Fruit fly (Drosophila melanogaster) whole organism, larva: ENCODE measurements around the gene Alh.

Experiments
- noc ChIP-seq: fragments of 200-800 bp; sonication (Bioruptor generic); optimal IDR thresholded peaks from 3 replicates; lab custom pipeline; 2019; ENCODE audit warnings: missing biosample characterization, mild to moderate bottlenecking, missing genetic modification characterization, moderate library complexity

The Alh gene

DNA sequence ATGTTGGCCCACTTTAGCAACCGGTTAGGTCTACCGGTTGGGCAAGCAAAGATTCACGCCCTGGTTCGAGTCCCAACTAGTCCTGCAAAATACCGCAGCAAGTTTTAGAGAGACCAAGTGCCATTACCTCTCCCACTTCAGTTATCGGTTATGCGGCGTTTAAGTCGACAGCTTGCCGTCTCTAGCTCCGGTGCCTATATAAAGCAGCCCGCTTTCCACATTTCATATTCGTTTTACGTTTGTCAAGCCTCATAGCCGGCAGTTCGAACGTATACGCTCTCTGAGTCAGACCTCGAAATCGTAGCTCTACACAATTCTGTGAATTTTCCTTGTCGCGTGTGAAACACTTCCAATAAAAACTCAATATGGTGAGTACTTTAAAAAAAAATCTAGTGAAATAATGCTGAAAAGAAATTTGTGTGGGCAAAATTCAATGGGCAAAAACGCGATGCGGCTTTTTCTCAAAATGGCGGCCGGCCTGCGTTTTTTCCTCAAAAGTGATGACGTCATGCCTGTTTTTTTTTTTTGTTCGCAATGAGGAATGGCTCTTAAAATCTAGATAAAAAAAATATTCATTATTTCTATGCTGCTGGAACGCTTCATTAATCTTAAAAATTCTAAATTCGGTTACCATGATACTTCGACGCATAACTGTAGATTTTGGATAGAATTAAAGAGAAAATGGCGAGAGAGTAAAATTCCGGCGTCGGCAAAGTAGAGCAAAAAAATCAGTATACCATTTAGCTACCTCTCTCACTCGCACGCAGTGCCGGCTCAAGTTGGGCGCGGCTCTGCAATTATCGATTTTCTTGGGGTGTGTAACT lies 37.4 kb downstream of the Alh start, which contains the start of gene alphaTub84B:
Gene alphaTub84B, plus strand, starts transcription at position 223 of the 824 bp plus-strand sequence.
- peak; percentile 66 for TF ChIP-seq noc (tag; lab: Kevin White, UChicago)

DNA sequence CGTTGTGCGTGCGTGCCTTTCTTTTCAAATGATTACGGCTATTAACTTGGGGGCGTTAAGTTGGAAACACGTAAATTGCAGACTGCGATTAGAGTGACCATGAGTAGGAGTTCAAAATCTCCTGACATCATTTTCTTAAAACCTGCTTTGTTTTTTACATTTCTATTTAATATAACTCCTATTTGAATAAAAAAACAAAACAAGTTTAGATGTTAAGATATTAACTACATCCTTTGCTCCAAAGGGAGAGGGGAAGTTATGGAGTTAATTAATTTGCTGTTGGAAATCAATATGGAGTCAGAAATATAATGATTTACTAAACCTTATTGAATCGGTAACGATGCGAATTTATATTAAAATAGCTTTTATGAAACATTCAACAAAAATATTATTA lies 38.0 kb downstream of the Alh start, which contains the start of gene Tailor:
Gene Tailor, minus strand, starts transcription at position 101 of the 394 bp plus-strand sequence.
- no peak for TF ChIP-seq noc (tag; lab: Kevin White, UChicago)

DNA sequence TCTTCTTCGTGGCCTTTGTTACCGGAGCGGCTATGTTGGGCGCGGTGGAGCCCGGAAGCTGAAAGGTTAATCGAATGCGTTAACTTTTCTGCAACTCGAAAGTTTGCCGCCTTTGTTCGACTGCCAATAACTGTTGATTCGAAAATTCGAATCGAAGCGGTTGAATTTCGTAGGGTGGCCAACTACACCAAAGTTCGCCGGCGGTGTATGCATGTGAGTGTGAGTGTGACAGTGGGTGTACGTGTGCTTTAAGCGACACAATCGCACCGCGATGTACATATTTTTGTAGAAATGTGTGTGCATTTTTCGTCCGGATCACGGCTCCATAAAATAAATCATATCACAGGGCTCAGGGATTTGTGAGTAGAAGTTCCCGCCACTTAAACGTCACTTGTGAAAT lies 38.5 kb downstream of the Alh start:
- no peak for TF ChIP-seq noc (tag; lab: Kevin White, UChicago)

DNA sequence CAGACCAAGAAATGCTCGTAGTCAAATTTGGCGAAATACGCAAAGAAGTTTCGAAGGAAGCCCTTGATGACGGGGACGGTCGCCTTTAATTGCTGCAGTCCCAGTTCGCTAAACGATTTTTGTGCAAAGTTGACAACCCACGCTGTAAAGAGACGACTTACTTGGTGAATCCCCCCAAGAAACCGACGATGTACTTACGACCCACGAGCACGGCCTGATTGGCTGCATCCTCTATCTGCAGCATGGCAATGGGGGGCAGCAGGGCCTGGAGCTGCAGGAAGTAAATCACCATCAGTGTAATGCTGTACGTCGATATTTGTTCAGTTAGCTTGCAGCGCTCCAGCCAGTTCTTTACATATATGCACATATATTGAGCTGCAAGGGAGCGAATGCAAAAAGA lies 40.2 kb downstream of the Alh start:
- no peak for TF ChIP-seq noc (tag; lab: Kevin White, UChicago)

DNA sequence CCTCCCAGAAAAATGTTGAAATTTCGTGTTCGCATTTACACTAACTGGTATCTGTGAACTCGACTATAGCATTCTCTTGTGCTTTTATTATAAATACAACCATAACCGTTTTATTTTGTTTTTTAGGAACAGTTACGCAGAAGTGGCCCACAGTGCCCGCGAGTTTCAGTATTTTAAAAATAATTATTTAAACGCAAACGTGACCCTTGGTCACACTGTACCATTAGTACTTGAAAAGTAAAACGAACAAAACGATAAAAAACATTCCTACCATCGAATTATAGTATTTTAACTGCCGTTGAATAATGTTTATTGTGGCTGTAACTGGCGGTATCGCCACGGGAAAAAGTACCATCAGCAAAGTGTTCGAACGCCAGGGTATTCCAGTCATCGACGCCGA lies 42.0 kb downstream of the Alh start, which contains the start of gene Dpck:
Gene Dpck, plus strand, starts transcription at position 211 of the 400 bp plus-strand sequence.
- TF ChIP-seq noc (tag; lab: Kevin White, UChicago) = no peak

DNA sequence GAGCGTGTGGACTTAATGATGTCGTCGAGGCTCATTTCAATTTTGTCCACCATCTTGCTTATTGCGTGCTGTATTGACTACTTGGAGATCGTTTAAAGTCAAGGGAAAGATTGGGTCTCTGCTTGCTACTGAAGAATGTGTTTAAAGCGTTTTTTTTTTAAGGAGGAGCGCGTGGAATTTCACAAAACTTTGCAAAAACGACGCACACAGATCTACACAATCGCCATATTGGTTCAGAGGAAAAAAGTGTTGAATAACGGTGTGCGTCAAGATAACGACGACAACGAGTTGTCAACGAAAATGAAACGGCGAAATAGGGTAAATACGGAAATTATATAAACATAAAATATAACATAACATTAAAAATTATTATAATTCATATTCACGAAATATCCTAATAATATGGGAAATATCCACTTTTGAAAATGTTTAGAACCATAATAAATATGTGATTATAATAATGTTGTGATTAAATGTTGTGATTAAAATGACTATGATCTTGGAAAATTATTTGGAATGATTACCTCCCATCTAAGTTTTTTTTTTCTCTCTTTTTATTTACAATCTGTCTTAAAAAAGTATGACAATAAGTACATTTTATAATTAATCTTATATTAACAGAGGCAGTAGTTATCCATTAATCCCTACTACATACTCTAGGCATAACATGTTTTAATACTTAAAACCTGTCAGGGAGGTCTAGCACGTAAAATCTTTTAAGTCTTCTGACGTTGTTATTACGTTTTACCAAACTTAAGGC lies 43.6 kb downstream of the Alh start, which contains the start of gene Ref1:
Gene Ref1, minus strand, starts transcription at position 231 of the 760 bp plus-strand sequence.
- TF ChIP-seq noc (tag; lab: Kevin White, UChicago) = no peak

DNA sequence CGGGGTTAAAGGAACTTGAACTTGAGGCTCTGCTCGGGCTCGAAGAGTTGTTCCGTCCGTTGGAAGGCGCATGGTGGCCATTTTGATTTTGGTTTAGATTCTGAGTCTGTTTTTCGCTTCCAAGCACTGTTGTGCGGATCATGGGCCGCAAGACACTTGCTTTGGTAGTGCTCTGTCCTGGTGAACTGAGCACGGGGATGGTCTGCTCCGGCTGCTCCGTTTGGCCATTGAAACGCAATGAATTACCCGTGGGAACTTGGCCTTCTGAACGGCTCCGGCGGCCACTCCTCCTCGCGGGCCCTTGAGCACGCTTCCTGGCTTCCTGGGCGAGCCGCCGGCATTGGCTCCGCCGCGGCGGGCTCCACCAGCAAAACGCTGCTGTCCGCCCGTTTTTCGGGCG lies 44.3 kb downstream of the Alh start:
- no peak for TF ChIP-seq noc (tag; lab: Kevin White, UChicago)

DNA sequence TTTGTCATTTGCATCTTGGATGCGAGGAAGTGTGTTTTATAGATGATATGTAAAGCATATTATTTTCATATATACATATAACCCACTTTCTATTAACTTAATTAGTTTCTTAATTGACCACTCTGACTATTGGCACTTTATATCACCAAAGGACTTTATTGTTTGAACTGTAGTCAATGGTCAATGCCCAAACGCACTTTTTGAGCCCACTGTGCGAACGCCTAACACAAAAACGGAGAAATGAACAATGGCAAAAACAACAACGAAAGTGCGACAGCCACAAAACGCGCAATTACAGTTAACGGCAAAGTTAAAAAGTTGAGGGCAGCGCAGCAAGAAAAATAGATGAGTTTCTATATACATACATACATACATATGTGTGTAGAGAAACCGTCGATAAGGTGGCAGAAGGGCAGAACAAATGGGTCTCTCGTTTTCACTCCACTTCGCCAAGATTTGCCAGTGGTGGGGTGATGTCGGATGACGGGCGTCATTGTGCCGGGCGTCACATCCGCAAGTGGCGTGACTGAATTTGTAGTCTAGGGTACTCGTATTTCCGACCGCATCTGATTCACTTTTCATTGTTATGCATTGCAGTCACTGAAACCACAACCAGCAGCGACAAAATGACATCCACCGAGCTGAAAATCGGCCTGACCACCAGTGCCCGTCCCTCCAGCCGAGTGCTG lies 47.5 kb downstream of the Alh start:
- no peak for TF ChIP-seq noc (tag; lab: Kevin White, UChicago)

DNA sequence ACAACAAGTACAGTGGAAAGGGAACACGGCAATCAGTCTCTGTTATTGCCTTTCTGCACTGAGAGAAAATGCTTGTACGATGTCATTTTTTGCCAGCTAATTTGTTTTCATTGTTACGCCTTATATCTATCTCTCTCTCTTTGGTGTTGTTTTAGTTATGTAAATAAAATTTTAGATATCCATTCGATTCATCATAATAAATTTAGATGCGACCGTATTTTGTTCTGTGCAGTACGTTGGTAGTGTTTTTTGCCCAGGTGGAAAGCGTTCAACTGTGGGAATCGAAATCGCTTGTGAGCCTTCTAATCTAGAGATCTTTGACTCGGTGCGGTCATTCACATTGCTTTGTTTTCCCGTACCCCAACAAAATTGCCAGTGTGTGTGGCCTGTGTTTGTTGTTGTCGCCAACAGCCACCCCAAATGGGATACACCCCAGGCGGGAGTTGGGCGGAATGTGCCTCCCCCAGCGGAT lies 48.2 kb downstream of the Alh start:
- TF ChIP-seq noc (tag; lab: Kevin White, UChicago) = peak; percentile 92

DNA sequence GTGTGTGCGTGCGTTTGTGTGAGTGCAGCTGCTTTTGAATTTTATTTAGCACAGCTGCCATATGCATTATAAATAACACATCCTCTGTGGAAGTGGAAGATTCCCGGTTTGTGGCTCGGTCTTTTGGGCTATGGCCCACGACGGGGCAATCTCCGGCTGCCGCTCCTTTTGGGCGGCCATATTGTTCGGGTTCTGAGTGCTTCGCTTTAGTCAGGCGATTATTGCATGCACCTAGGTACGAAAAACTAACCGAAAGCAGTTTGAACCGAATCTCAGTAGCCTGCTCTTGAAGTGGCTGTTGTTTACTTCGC lies 48.9 kb downstream of the Alh start:
- no peak for TF ChIP-seq noc (tag; lab: Kevin White, UChicago)

DNA sequence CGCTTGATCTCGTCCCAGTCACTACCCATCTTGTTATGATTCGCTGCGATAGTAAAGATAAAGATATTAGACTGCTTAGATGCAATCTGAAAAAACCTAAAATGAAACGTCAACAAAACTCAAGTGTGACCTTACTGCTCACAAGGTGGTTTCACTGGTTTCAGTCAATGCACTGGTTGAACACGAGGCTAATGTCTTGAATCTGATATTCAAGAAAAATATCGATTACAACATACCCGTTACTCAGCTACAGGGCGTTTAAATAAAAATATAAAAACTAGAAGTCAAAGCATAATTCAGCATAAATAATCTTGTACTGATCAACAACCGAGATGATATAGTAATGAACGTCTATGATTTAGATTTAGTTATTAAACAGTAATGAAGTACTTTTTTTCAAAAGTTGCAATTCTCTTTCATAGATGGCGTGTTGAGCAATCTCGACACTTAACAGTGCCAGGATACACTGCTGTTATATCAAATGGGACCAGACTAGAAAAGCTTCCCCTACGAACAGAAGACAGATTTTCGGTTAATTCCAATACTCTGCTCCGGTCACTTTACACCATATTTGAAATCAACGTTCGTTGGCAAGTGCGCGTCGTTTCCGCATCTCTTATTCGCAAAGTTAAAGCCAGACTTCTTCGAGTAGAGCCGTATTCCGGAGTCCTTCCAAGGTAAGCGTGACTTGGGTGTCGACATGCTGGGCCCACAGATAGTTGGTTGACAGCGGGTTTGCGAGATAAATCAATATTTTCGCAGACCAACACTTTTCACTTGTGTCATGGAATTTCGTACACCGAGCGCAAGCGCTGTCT lies 49.5 kb downstream of the Alh start, which contains the start of the genes Ufl1 and CG1943:
Gene Ufl1, minus strand, starts transcription at position 156 of the 818 bp plus-strand sequence.
Gene CG1943, plus strand, starts transcription at position 563 of the 818 bp plus-strand sequence.
- TF ChIP-seq noc (tag; lab: Kevin White, UChicago) = no peak

DNA sequence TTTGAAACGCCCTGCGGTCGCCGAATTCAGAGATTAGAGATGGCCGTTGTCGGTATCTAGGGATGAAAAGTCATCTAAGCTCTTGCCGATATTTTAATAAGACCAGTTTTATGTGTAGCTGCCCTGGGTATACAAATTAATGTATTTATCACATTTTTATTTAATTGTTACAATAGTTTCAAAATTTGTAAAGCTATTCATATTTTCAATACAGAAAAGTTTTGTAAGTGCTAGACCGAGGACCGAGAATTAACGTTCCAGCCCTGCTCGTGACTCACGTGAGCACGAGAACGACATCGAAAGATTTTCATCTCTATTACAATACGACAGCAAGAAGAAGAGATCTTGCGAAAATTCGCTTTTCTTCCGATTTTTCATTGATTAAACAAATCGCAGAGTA lies 56.9 kb downstream of the Alh start, which contains the start of the genes CG1105 and CG1965:
Gene CG1105, minus strand, starts transcription at position 45 of the 400 bp plus-strand sequence.
Gene CG1965, plus strand, starts transcription at position 310 of the 400 bp plus-strand sequence.
- TF ChIP-seq noc (tag; lab: Kevin White, UChicago) = peak; percentile 81

DNA sequence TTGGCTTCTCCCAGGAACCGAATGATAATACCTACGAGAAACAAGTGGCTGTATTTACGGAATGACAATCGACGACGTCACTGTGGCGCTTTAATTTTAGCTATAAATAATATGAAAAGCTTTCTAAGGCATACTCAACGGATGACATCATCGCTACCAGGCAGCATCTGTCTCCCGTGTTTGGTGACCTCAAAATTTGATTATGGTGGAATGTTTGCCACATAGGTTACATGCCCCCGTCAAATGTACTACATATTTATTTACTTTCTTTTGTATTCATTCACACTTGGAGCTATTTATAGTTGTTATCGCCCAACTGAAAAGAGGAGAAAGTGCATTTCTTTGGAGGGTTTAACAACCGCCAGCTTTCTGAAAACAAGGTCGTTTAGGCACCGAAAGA lies 57.7 kb downstream of the Alh start:
- no peak for TF ChIP-seq noc (tag; lab: Kevin White, UChicago)

DNA sequence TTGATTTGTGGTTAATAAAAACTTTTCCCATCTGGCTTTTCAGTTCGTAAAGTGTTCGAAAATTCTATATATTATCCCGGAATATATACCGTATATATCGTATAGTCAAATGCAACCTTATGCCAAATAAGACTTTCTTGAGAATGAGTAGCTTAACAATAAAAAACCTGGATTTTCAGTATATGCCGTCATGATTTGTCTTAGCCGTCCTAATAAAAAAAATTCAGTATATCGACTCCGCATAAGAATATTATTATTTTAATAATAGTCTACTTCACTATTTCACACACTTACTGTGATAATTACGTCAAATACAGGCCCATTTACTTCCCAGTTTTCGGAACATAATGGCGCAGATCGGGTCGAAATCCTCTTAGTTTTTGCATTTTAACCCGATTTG lies 62.1 kb downstream of the Alh start, which contains the start of gene Mst84B:
Gene Mst84B, plus strand, starts transcription at position 301 of the 400 bp plus-strand sequence.
- TF ChIP-seq noc (tag; lab: Kevin White, UChicago) = no peak
